Fruit fly (Drosophila melanogaster): Measurements from ENCODE around the gene CG6153.

The CG6153 gene

DNA sequence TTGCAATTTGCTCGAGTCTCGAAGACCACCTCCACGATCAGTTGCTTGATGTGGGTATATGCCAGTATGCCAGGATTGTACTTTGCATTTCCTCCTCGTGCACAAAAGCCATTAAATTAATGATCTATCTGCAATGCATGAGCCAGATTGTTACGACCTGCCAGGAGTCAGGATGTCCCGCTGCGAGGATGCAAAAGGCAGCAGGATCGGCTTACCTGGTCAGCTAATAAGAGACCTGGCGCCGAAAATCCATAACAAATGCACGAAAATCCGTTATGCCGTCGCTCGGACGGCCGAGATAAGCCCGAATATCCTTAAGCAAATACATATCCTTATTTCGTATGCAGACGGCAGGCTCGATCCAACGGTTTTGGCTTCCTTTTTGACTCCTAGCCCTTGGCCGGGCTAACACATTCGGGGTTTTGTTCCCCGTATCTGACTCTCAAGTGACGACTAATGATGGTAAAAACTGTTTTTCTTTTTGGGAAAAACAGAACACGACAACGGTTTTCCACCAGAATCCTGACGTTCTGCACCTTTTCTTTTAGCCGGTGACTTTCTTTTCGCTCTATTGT lies 26.7 kb upstream of the CG6153 start:
- TF ChIP-seq pad (GFP tag; optimal IDR thresholded peaks at IDR 0.05), result no peak
- no peak for TF ChIP-seq Mnt (GFP tag; optimal IDR thresholded peaks at IDR 0.05)
- TF ChIP-seq cic (GFP tag; optimal IDR thresholded peaks at IDR 0.05), result no peak
- TF ChIP-seq CG1620 (GFP tag; optimal IDR thresholded peaks at IDR 0.05), result no peak
- TF ChIP-seq CG33017 (tag; optimal IDR thresholded peaks at IDR 0.05), result no peak
- TF ChIP-seq Crg-1 (GFP tag; optimal IDR thresholded peaks at IDR 0.05), result no peak
- TF ChIP-seq CG14711 (tag; optimal IDR thresholded peaks at IDR 0.05), result no peak
- no peak for TF ChIP-seq CG5204 (GFP tag; optimal IDR thresholded peaks at IDR 0.05)
- no peak for TF ChIP-seq Clk (GFP tag; optimal IDR thresholded peaks at IDR 0.05)
- no peak for TF ChIP-seq kay (GFP tag; ENCODE audit: borderline replicate concordance)
- no peak for TF ChIP-seq ovo (GFP tag; optimal IDR thresholded peaks at IDR 0.05)
- no peak for TF ChIP-seq cnc (optimal IDR thresholded peaks at IDR 0.05)
- no peak for TF ChIP-seq CG12768 (GFP tag; optimal IDR thresholded peaks at IDR 0.05)
- TF ChIP-seq tj (GFP tag; optimal IDR thresholded peaks at IDR 0.05), result no peak
- TF ChIP-seq CG7101 (tag; optimal IDR thresholded peaks at IDR 0.05), result no peak
- no peak for TF ChIP-seq bab1 (GFP tag; optimal IDR thresholded peaks at IDR 0.05)
- no peak for TF ChIP-seq CG7045 (GFP tag; optimal IDR thresholded peaks at IDR 0.05)
- no peak for TF ChIP-seq Hr96 (GFP tag; optimal IDR thresholded peaks at IDR 0.05)
- TF ChIP-seq CG11617 (GFP tag; optimal IDR thresholded peaks at IDR 0.05), result no peak
- no peak for TF ChIP-seq toe (GFP tag; optimal IDR thresholded peaks at IDR 0.05)

dm6 chr2L:12669614-12670013 lies 23.2 kb upstream of the CG6153 start, which contains the start of gene Nepl7:
Nepl7 (minus strand) TSS chr2L:12669714.
- TF ChIP-seq CG12768 (GFP tag; optimal IDR thresholded peaks at IDR 0.05) (no peak), Crg-1 (GFP tag; optimal IDR thresholded peaks at IDR 0.05) (no peak), Clk (GFP tag; optimal IDR thresholded peaks at IDR 0.05) (no peak), toe (GFP tag; optimal IDR thresholded peaks at IDR 0.05) (no peak)

DNA sequence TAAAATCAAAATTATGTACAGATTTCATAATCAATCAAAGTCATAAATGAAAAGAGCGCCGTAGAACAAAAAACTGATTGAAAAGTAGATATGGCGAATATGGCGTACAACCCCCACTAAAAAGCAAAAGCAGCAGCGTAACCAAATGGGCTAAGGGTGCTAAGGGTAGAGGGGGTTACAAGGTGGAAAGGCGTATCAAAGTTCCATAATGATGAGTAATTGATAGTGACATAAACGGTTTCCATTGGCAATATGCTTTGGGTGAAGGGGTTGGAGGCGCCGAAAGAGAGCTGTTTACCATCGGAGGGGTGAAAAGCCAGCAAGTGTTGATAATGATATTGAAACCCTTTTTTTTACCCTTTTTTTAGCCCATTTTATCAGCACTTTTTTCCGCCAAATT lies 20.5 kb upstream of the CG6153 start:
- no peak for TF ChIP-seq cnc (optimal IDR thresholded peaks at IDR 0.05)
- no peak for TF ChIP-seq cic (GFP tag; optimal IDR thresholded peaks at IDR 0.05)
- no peak for TF ChIP-seq CG33017 (tag; optimal IDR thresholded peaks at IDR 0.05)
- no peak for TF ChIP-seq CG12768 (GFP tag; optimal IDR thresholded peaks at IDR 0.05)
- no peak for TF ChIP-seq CG11617 (GFP tag; optimal IDR thresholded peaks at IDR 0.05)
- TF ChIP-seq Mnt (GFP tag; optimal IDR thresholded peaks at IDR 0.05), result no peak
- TF ChIP-seq CG7101 (tag; optimal IDR thresholded peaks at IDR 0.05), result no peak
- TF ChIP-seq Hr96 (GFP tag; optimal IDR thresholded peaks at IDR 0.05), result no peak
- TF ChIP-seq CG5204 (GFP tag; optimal IDR thresholded peaks at IDR 0.05), result no peak
- no peak for TF ChIP-seq Clk (GFP tag; optimal IDR thresholded peaks at IDR 0.05)
- TF ChIP-seq CG14711 (tag; optimal IDR thresholded peaks at IDR 0.05), result no peak
- no peak for TF ChIP-seq bab1 (GFP tag; optimal IDR thresholded peaks at IDR 0.05)
- TF ChIP-seq Crg-1 (GFP tag; optimal IDR thresholded peaks at IDR 0.05), result no peak
- TF ChIP-seq toe (GFP tag; optimal IDR thresholded peaks at IDR 0.05), result no peak
- no peak for TF ChIP-seq pad (GFP tag; optimal IDR thresholded peaks at IDR 0.05)
- no peak for TF ChIP-seq CG1620 (GFP tag; optimal IDR thresholded peaks at IDR 0.05)
- TF ChIP-seq CG7045 (GFP tag; optimal IDR thresholded peaks at IDR 0.05), result no peak

DNA sequence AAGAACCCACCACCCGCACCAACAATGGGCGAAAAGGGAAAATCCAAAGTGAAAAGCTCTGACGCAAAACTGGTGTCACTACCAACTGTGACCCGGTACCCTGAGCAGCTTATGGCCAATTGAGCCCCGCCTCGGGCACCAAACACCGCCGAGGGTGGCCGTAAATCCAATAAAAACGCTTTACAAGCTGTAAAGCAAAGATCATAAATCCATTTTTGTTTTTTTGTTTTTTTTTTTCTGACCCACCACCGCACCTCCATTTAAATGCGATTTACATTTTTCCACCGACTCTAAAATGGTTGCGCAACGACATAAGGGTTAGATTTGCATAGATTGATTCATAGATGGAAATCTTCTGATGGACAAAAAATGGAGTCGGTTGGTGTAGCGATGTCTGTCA lies 18.4 kb upstream of the CG6153 start:
- TF ChIP-seq pad (GFP tag; optimal IDR thresholded peaks at IDR 0.05) (no peak), CG7045 (GFP tag; optimal IDR thresholded peaks at IDR 0.05) (no peak), CG11617 (GFP tag; optimal IDR thresholded peaks at IDR 0.05) (no peak), CG33017 (tag; optimal IDR thresholded peaks at IDR 0.05) (no peak), toe (GFP tag; optimal IDR thresholded peaks at IDR 0.05) (no peak), CG1620 (GFP tag; optimal IDR thresholded peaks at IDR 0.05) (no peak), ovo (GFP tag; optimal IDR thresholded peaks at IDR 0.05) (no peak), kay (GFP tag; ENCODE audit: borderline replicate concordance) (no peak), cic (GFP tag; optimal IDR thresholded peaks at IDR 0.05) (no peak), bab1 (GFP tag; optimal IDR thresholded peaks at IDR 0.05) (no peak), CG7101 (tag; optimal IDR thresholded peaks at IDR 0.05) (no peak), CG12768 (GFP tag; optimal IDR thresholded peaks at IDR 0.05) (no peak), Crg-1 (GFP tag; optimal IDR thresholded peaks at IDR 0.05) (no peak), Mnt (GFP tag; optimal IDR thresholded peaks at IDR 0.05) (no peak)

DNA sequence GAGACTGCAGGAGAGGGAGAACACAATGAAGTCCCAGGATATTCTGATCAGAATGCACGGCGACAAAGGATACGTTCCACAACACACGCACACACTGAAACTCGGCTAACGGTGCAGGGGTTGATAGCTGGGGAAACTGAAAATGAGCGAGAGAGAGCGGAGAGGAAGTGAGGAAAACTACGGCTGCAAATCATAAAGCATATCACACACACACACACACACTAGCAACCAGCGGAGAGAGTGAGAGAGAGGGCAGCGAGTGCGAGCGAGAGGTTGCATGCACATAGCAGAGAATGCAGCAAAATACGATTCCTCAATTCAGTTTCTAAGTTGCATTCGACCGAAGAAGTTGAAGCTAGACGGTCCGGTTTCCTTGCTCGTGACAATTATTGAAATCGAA lies 14.5 kb upstream of the CG6153 start:
- TF ChIP-seq CG7045 (GFP tag; optimal IDR thresholded peaks at IDR 0.05), result no peak
- TF ChIP-seq pad (GFP tag; optimal IDR thresholded peaks at IDR 0.05), result peak; percentile 84

DNA sequence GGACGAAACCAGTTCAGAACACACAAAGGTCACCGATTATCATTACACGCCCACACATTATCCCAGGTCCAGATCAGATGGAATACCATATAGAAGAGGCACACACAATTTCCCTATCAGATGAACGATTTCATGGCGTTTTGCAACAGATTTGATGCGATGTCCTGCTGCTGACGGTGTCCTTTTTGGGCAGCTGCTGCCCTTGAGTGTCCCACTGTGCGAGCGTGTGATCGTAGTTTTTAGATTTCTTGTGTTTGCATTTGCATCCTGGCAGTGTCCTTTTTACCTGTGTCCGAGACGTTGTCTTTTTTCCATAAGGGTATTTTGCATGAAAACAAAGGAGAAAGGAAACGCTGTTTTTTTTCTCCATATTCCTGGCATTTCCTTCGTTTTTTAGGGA lies 13.5 kb upstream of the CG6153 start:
- TF ChIP-seq CG7045 (GFP tag; optimal IDR thresholded peaks at IDR 0.05), result no peak
- no peak for TF ChIP-seq tj (GFP tag; optimal IDR thresholded peaks at IDR 0.05)
- no peak for TF ChIP-seq CG7101 (tag; optimal IDR thresholded peaks at IDR 0.05)
- no peak for TF ChIP-seq cnc (optimal IDR thresholded peaks at IDR 0.05)
- no peak for TF ChIP-seq kay (GFP tag; ENCODE audit: borderline replicate concordance)
- no peak for TF ChIP-seq pad (GFP tag; optimal IDR thresholded peaks at IDR 0.05)
- no peak for TF ChIP-seq toe (GFP tag; optimal IDR thresholded peaks at IDR 0.05)
- no peak for TF ChIP-seq CG33017 (tag; optimal IDR thresholded peaks at IDR 0.05)
- TF ChIP-seq Clk (GFP tag; optimal IDR thresholded peaks at IDR 0.05), result no peak
- no peak for TF ChIP-seq Hr96 (GFP tag; optimal IDR thresholded peaks at IDR 0.05)
- TF ChIP-seq cic (GFP tag; optimal IDR thresholded peaks at IDR 0.05), result no peak
- no peak for TF ChIP-seq ovo (GFP tag; optimal IDR thresholded peaks at IDR 0.05)
- no peak for TF ChIP-seq CG11617 (GFP tag; optimal IDR thresholded peaks at IDR 0.05)
- no peak for TF ChIP-seq Crg-1 (GFP tag; optimal IDR thresholded peaks at IDR 0.05)
- TF ChIP-seq CG1620 (GFP tag; optimal IDR thresholded peaks at IDR 0.05), result no peak
- TF ChIP-seq CG5204 (GFP tag; optimal IDR thresholded peaks at IDR 0.05), result no peak
- TF ChIP-seq CG14711 (tag; optimal IDR thresholded peaks at IDR 0.05), result no peak

All from whole organism, adult.